Worm (Caenorhabditis elegans) whole organism, young adult: ENCODE measurements around the gene R10E11.5.

Experiments used
- B0019.2 ChIP-seq: fragments of 200-800 bp; sonication (Bioruptor generic); conservative IDR thresholded peaks from 2 replicates; pipeline ENCODE4 v1.3.6; 2022; ENCODE audit warnings: missing genetic modification reagents, missing genetic modification characterization, missing compliant biosample characterization
- B0035.1 ChIP-seq: sonication (generic microtip); optimal IDR thresholded peaks from 2 replicates; lab custom pipeline; 2016; ENCODE audit warnings: missing genetic modification characterization, mild to moderate bottlenecking, missing compliant biosample characterization, missing genotype, missing genetic modification reagents
- B0336.3 ChIP-seq: fragments of 200-800 bp; sonication (Bioruptor generic); IDR thresholded peaks from 2 replicates; pipeline ENCODE4 v1.3.6; 2022; ENCODE audit warnings: missing genetic modification characterization, missing compliant biosample characterization
- C17E4.6 ChIP-seq: fragments of 200-800 bp; sonication (Bioruptor generic); IDR thresholded peaks from 2 replicates; pipeline ENCODE4 v1.3.6; 2022; ENCODE audit warnings: missing genetic modification reagents, missing genetic modification characterization, missing compliant biosample characterization
- F22D6.2 ChIP-seq: sonication (generic microtip); optimal IDR thresholded peaks from 2 replicates; lab custom pipeline; 2016; ENCODE audit warnings: mild to moderate bottlenecking, missing genetic modification characterization, missing compliant biosample characterization
- F52B5.7 ChIP-seq: sonication (generic microtip); optimal IDR thresholded peaks from 2 replicates; lab custom pipeline; 2016; ENCODE audit warnings: mild to moderate bottlenecking, missing genetic modification characterization, missing compliant biosample characterization
- F57A8.1 ChIP-seq: fragments of 200-800 bp; sonication (Bioruptor generic); optimal IDR thresholded peaks from 2 replicates; lab custom pipeline; 2018; ENCODE audit warnings: mild to moderate bottlenecking, missing genetic modification characterization, moderate library complexity, missing compliant biosample characterization
- K11D2.4 ChIP-seq: fragments of 200-800 bp; sonication (Bioruptor generic); IDR thresholded peaks from 2 replicates; pipeline ENCODE4 v1.3.6; 2022; ENCODE audit warnings: missing genetic modification reagents, missing genetic modification characterization, missing compliant biosample characterization
- T07F8.4 ChIP-seq: sonication (generic microtip); optimal IDR thresholded peaks from 2 replicates; lab custom pipeline; 2016; ENCODE audit warnings: mild to moderate bottlenecking, missing genetic modification characterization, moderate library complexity, missing compliant biosample characterization
- Y56A3A.18 ChIP-seq: fragments of 200-800 bp; sonication (Bioruptor generic); IDR thresholded peaks from 2 replicates; pipeline ENCODE4 v1.3.6; 2022; ENCODE audit warnings: missing genetic modification reagents, missing genetic modification characterization, missing compliant biosample characterization
- Y67H2A.10 ChIP-seq: fragments of 200-800 bp; sonication (Bioruptor generic); conservative IDR thresholded peaks from 2 replicates; pipeline ENCODE4 v1.3.6; 2022; ENCODE audit warnings: missing genetic modification reagents, missing genetic modification characterization, missing compliant biosample characterization
- Y95B8A.8 ChIP-seq: fragments of 200-800 bp; sonication (Bioruptor generic); IDR thresholded peaks from 2 replicates; pipeline ENCODE4 v1.3.6; 2022; ENCODE audit warnings: missing genetic modification reagents, missing genetic modification characterization, missing compliant biosample characterization
- akir-1 ChIP-seq: fragments of 200-800 bp; sonication (Bioruptor generic); optimal IDR thresholded peaks from 2 replicates; lab custom pipeline; 2018; ENCODE audit warnings: mild to moderate bottlenecking, missing genetic modification characterization, moderate library complexity, missing compliant biosample characterization
- atf-7 ChIP-seq: sonication (generic microtip); optimal IDR thresholded peaks from 2 replicates; lab custom pipeline; 2017; ENCODE audit warnings: mild to moderate bottlenecking, missing genetic modification characterization, missing compliant biosample characterization
- attf-3 ChIP-seq: fragments of 200-800 bp; sonication (Bioruptor generic); conservative IDR thresholded peaks from 2 replicates; pipeline ENCODE4 v1.3.6; 2022; ENCODE audit warnings: missing genetic modification reagents, missing genetic modification characterization, missing compliant biosample characterization
- attf-5 ChIP-seq: fragments of 200-800 bp; sonication (Bioruptor generic); optimal IDR thresholded peaks from 2 replicates; lab custom pipeline; 2018; ENCODE audit warnings: mild to moderate bottlenecking, missing genetic modification characterization, missing compliant biosample characterization
- ceh-27 ChIP-seq: fragments of 200-800 bp; sonication (Bioruptor generic); optimal IDR thresholded peaks from 2 replicates; lab custom pipeline; 2018; ENCODE audit warnings: mild to moderate bottlenecking, missing genetic modification characterization, moderate library complexity, missing compliant biosample characterization
- ceh-40 ChIP-seq: fragments of 200-800 bp; sonication (Bioruptor generic); IDR thresholded peaks from 2 replicates; pipeline ENCODE4 v1.3.6; 2022; ENCODE audit warnings: missing genetic modification characterization, missing compliant biosample characterization
- ceh-91 ChIP-seq: fragments of 200-800 bp; sonication (Bioruptor generic); IDR thresholded peaks from 2 replicates; pipeline ENCODE4 v1.3.6; 2022; ENCODE audit warnings: missing genetic modification reagents, missing genetic modification characterization, missing compliant biosample characterization
- egl-18 ChIP-seq: fragments of 200-800 bp; sonication (Bioruptor generic); IDR thresholded peaks from 2 replicates; pipeline ENCODE4 v1.3.6; 2022; ENCODE audit warnings: missing genetic modification reagents, missing genetic modification characterization, missing compliant biosample characterization
- ekl-4 ChIP-seq: fragments of 200-800 bp; sonication (Bioruptor generic); IDR thresholded peaks from 2 replicates; pipeline ENCODE4 v1.3.6; 2022; ENCODE audit warnings: missing genetic modification reagents, missing genetic modification characterization, missing compliant biosample characterization
- fkh-3 ChIP-seq: sonication (generic microtip); optimal IDR thresholded peaks from 2 replicates; lab custom pipeline; 2016; ENCODE audit warnings: mild to moderate bottlenecking, missing genetic modification characterization, missing compliant biosample characterization
- gei-17 ChIP-seq: fragments of 200-800 bp; sonication (Bioruptor generic); optimal IDR thresholded peaks from 2 replicates; lab custom pipeline; 2018; ENCODE audit warnings: mild to moderate bottlenecking, missing genetic modification characterization, missing compliant biosample characterization
- hlh-26 ChIP-seq: fragments of 200-800 bp; sonication (Bioruptor generic); conservative IDR thresholded peaks from 2 replicates; pipeline ENCODE4 v1.3.6; 2022; ENCODE audit warnings: missing genetic modification reagents, missing genetic modification characterization, missing compliant biosample characterization
- hmg-20 ChIP-seq: fragments of 200-800 bp; sonication (Bioruptor generic); IDR thresholded peaks from 2 replicates; pipeline ENCODE4 v1.3.6; 2022; ENCODE audit warnings: missing genetic modification reagents, missing genetic modification characterization, missing compliant biosample characterization
- hrde-1 ChIP-seq: sonication (generic microtip); optimal IDR thresholded peaks from 2 replicates; lab custom pipeline; 2016; ENCODE audit warnings: missing genetic modification characterization, mild to moderate bottlenecking, missing compliant biosample characterization, moderate library complexity, missing genotype, missing genetic modification reagents, borderline replicate concordance
- let-526 ChIP-seq: fragments of 200-800 bp; sonication (Bioruptor generic); IDR thresholded peaks from 2 replicates; pipeline ENCODE4 v1.3.6; 2022; ENCODE audit warnings: missing genetic modification reagents, missing genetic modification characterization, missing compliant biosample characterization
- let-607 ChIP-seq, 2 experiments: fragments of 200-800 bp in 1 of 2; sonication (Bioruptor generic) in 1 of 2; sonication (generic microtip) in 1 of 2; optimal IDR thresholded peaks; 2 replicates each; lab custom pipeline; 2016 to 2018; ENCODE audit warnings: mild to moderate bottlenecking in 2 of 2, missing compliant biosample characterization in 2 of 2, missing genetic modification characterization in 2 of 2, moderate library complexity in 2 of 2, missing genotype in 1 of 2
- lin-26 ChIP-seq: fragments of 200-800 bp; sonication (Bioruptor generic); IDR thresholded peaks from 2 replicates; pipeline ENCODE4 v1.3.6; 2022; ENCODE audit warnings: missing genetic modification reagents, missing genetic modification characterization, missing compliant biosample characterization
- lin-35 ChIP-seq, 3 experiments: fragments of 150-350 bp in 2 of 3; sonication (generic microtip) in 1 of 3; optimal IDR thresholded peaks; 2 replicates each; lab custom pipeline; 2014 to 2018; ENCODE audit warnings: missing biosample characterization in 3 of 3, missing genetic modification characterization in 3 of 3, missing genetic modification reagents in 3 of 3
- lin-54 ChIP-seq: fragments of 200-800 bp; sonication (Bioruptor generic); optimal IDR thresholded peaks from 2 replicates; lab custom pipeline; 2018; ENCODE audit warnings: mild to moderate bottlenecking, missing genetic modification characterization, missing compliant biosample characterization
- lsl-1 ChIP-seq: fragments of 200-800 bp; sonication (Bioruptor generic); optimal IDR thresholded peaks from 2 replicates; lab custom pipeline; 2018; ENCODE audit warnings: mild to moderate bottlenecking, missing genetic modification characterization, moderate library complexity, missing compliant biosample characterization
- madf-3 ChIP-seq: fragments of 200-800 bp; sonication (Bioruptor generic); IDR thresholded peaks from 2 replicates; pipeline ENCODE4 v1.3.6; 2022; ENCODE audit warnings: missing genetic modification reagents, missing genetic modification characterization, missing compliant biosample characterization
- madf-6 ChIP-seq: fragments of 200-800 bp; sonication (Bioruptor generic); IDR thresholded peaks from 2 replicates; pipeline ENCODE4 v1.3.6; 2022; ENCODE audit warnings: missing genetic modification reagents, missing genetic modification characterization, missing compliant biosample characterization
- madf-8 ChIP-seq: fragments of 200-800 bp; sonication (Bioruptor generic); conservative IDR thresholded peaks from 2 replicates; pipeline ENCODE4 v1.3.6; 2022; ENCODE audit warnings: missing genetic modification reagents, missing genetic modification characterization, missing compliant biosample characterization
- mcd-1 ChIP-seq: fragments of 200-800 bp; sonication (Bioruptor generic); IDR thresholded peaks from 2 replicates; pipeline ENCODE4 v1.3.6; 2022; ENCODE audit warnings: missing genetic modification reagents, missing genetic modification characterization, missing compliant biosample characterization
- mxl-1 ChIP-seq: sonication (generic microtip); optimal IDR thresholded peaks from 2 replicates; lab custom pipeline; 2016; ENCODE audit warnings: missing genetic modification characterization, missing compliant biosample characterization
- nfyb-1 ChIP-seq: fragments of 200-800 bp; sonication (Bioruptor generic); IDR thresholded peaks from 2 replicates; pipeline ENCODE4 v1.3.6; 2022; ENCODE audit warnings: missing genetic modification reagents, missing genetic modification characterization, missing compliant biosample characterization
- nhr-120 ChIP-seq: fragments of 200-800 bp; sonication (Bioruptor generic); IDR thresholded peaks from 2 replicates; pipeline ENCODE4 v1.3.6; 2022; ENCODE audit warnings: missing genetic modification characterization, missing compliant biosample characterization
- nhr-80 ChIP-seq: sonication (generic microtip); optimal IDR thresholded peaks from 2 replicates; lab custom pipeline; 2016; ENCODE audit warnings: missing genetic modification characterization, missing compliant biosample characterization
- pbrm-1 ChIP-seq: fragments of 200-800 bp; sonication (Bioruptor generic); IDR thresholded peaks from 2 replicates; pipeline ENCODE4 v1.3.6; 2022; ENCODE audit warnings: missing genetic modification reagents, missing genetic modification characterization, missing compliant biosample characterization
- pha-4 ChIP-seq: fragments of 150-350 bp; sonication (generic microtip); optimal IDR thresholded peaks from 2 replicates; lab custom pipeline; 2014; ENCODE audit warnings: missing biosample characterization, missing genetic modification reagents, missing genetic modification characterization
- repo-1 ChIP-seq: sonication (generic microtip); optimal IDR thresholded peaks from 2 replicates; lab custom pipeline; 2017; ENCODE audit warnings: mild to moderate bottlenecking, missing genetic modification characterization, missing compliant biosample characterization
- sea-2 ChIP-seq: fragments of 200-800 bp; sonication (Bioruptor generic); IDR thresholded peaks from 2 replicates; pipeline ENCODE4 v1.3.6; 2022; ENCODE audit warnings: missing genetic modification characterization, missing compliant biosample characterization
- snpc-1.3 ChIP-seq: sonication (generic microtip); optimal IDR thresholded peaks from 2 replicates; lab custom pipeline; 2017; ENCODE audit warnings: missing genetic modification characterization, mild to moderate bottlenecking, missing compliant biosample characterization, antibody characterized with exemption, moderate library complexity, missing genotype, missing genetic modification reagents; ENCODE audit not compliant: insufficient read depth
- snpc-3.4 ChIP-seq: sonication (generic microtip); optimal IDR thresholded peaks from 2 replicates; lab custom pipeline; 2017; ENCODE audit warnings: missing genetic modification characterization, mild to moderate bottlenecking, missing compliant biosample characterization, antibody characterized with exemption, moderate library complexity, missing genotype, missing genetic modification reagents
- somi-1 ChIP-seq: fragments of 200-800 bp; sonication (Bioruptor generic); optimal IDR thresholded peaks from 2 replicates; lab custom pipeline; 2018; ENCODE audit warnings: mild to moderate bottlenecking, missing genetic modification characterization, missing compliant biosample characterization
- xnd-1 ChIP-seq: sonication (generic microtip); optimal IDR thresholded peaks from 2 replicates; lab custom pipeline; 2016; ENCODE audit warnings: missing genotype, missing genetic modification reagents, missing genetic modification characterization, missing compliant biosample characterization

R10E11.5 gene

DNA sequence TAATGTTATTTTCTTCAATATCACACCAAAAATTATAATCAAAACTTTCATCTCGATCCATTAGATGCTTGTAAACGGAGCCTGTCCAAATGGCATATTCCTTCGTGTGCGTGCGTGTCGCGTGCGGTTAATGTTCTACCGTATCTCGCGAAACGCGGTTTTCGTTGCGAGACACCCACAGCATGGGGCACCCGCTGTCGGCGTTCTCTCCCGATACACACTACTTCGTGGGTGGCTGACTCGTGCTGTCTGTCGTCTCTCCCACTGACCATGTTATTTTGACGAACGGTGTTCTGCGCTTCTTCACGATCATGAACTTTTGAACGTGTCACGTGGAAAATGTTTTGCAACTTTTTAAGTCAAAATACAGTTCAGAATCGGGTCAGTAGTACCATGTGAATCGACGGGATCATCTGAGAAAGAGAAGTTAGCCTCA is 24.0 kb downstream of the R10E11.5 start (continued):
- no peak for TF ChIP-seq nhr-120 (GFP tag; lab: Robert Waterston, UW)
- peak; percentile 75 for TF ChIP-seq B0019.2 (GFP tag; lab: Robert Waterston, UW)
- peak; percentile 99 for TF ChIP-seq ekl-4
- peak; percentile 91 for TF ChIP-seq lin-26 (GFP tag; lab: Robert Waterston, UW)
- TF ChIP-seq pbrm-1 (GFP tag; lab: Robert Waterston, UW), result peak; percentile 97
- peak; percentile 74 for TF ChIP-seq attf-3
- TF ChIP-seq atf-7 (tag; lab: Kevin White, UChicago), result peak; percentile 97
- peak; percentile 99 for TF ChIP-seq Y67H2A.10 (GFP tag; lab: Robert Waterston, UW)
- peak; percentile 90 for TF ChIP-seq gei-17 (GFP tag; lab: Kevin White, UChicago)
- TF ChIP-seq ceh-91, result no peak
- TF ChIP-seq Y95B8A.8, result peak; percentile 96
- peak; percentile 95 for TF ChIP-seq pha-4 (tag; lab: Kevin White, UChicago)
- peak; percentile 92 for TF ChIP-seq akir-1 (GFP tag; lab: Kevin White, UChicago)
- TF ChIP-seq let-526, result peak; percentile 98
- TF ChIP-seq hlh-26 (GFP tag; lab: Robert Waterston, UW), result no peak
- TF ChIP-seq egl-18 (GFP tag; lab: Robert Waterston, UW), result peak; percentile 93
- TF ChIP-seq let-607 (tag; optimal IDR thresholded peaks at IDR 0.05; lab: Kevin White, UChicago), result peak; percentile 91 to 94
- peak; percentile 97 for TF ChIP-seq nhr-80 (tag; lab: Kevin White, UChicago)
- peak; percentile 89 for TF ChIP-seq F22D6.2 (tag; lab: Kevin White, UChicago)
- peak; percentile 55 for TF ChIP-seq snpc-3.4 (tag; lab: Kevin White, UChicago)
- peak; percentile 100 for TF ChIP-seq madf-3 (GFP tag; lab: Robert Waterston, UW)
- no peak for TF ChIP-seq mxl-1 (tag; lab: Kevin White, UChicago)
- TF ChIP-seq Y56A3A.18, result peak; percentile 94
- peak; percentile 96 for TF ChIP-seq C17E4.6 (GFP tag; lab: Robert Waterston, UW)
- peak; percentile 90 for TF ChIP-seq B0035.1
- peak; percentile 99 for TF ChIP-seq somi-1
- TF ChIP-seq xnd-1 (tag; lab: Kevin White, UChicago), result no peak
- TF ChIP-seq repo-1 (tag; lab: Kevin White, UChicago), result peak; percentile 98
- peak; percentile 98 for TF ChIP-seq K11D2.4 (GFP tag; lab: Robert Waterston, UW)
- peak in 2 of 3 experiments; percentile 44 to 94 for TF ChIP-seq lin-35 (GFP tag; optimal IDR thresholded peaks at IDR 0.05; lab: Kevin White, UChicago)
- TF ChIP-seq sea-2 (GFP tag; lab: Robert Waterston, UW), result peak; percentile 94
- peak; percentile 95 for TF ChIP-seq lin-54
- peak; percentile 66 for TF ChIP-seq madf-6
- TF ChIP-seq ceh-27 (GFP tag; lab: Kevin White, UChicago), result peak; percentile 98
- TF ChIP-seq snpc-1.3 (tag; lab: Kevin White, UChicago), result peak; percentile 21
- peak; percentile 79 for TF ChIP-seq ceh-40
- TF ChIP-seq nfyb-1 (GFP tag; lab: Robert Waterston, UW), result peak; percentile 99
- no peak for TF ChIP-seq madf-8 (GFP tag; lab: Robert Waterston, UW)
- TF ChIP-seq B0336.3 (GFP tag; lab: Robert Waterston, UW), result peak; percentile 99
- peak; percentile 87 for TF ChIP-seq hmg-20 (GFP tag; lab: Robert Waterston, UW)
- peak; percentile 71 for TF ChIP-seq F57A8.1
- TF ChIP-seq lsl-1 (GFP tag; lab: Kevin White, UChicago), result peak; percentile 29
- TF ChIP-seq fkh-3 (tag; lab: Kevin White, UChicago), result peak; percentile 61
- peak; percentile 57 for TF ChIP-seq T07F8.4 (tag; lab: Kevin White, UChicago)
- peak; percentile 96 for TF ChIP-seq mcd-1 (GFP tag; lab: Robert Waterston, UW)
- TF ChIP-seq hrde-1 (tag; lab: Kevin White, UChicago), result no peak
- peak; percentile 97 for TF ChIP-seq F52B5.7 (tag; lab: Kevin White, UChicago)
- peak; percentile 99 for TF ChIP-seq attf-5 (GFP tag; lab: Kevin White, UChicago)
